Worm (Caenorhabditis elegans): ENCODE measurements around the gene spk-1.
A peak's percentile ranks its signal among the peaks of the same experiment; 100 is the strongest.

spk-1 gene

ce11 chrIII:9441133-9441532 is 15.3 kb upstream of the spk-1 start, which contains the start of gene emb-30 (continued):
- TF ChIP-seq lin-54 (GFP tag; optimal IDR thresholded peaks at IDR 0.05) (peak; percentile 10), ceh-100 (GFP tag; IDR thresholded peaks at IDR 0.05) (no peak), repo-1 (tag; optimal IDR thresholded peaks at IDR 0.05) (peak; percentile 66), ama-1 (optimal IDR thresholded peaks at IDR 0.05) (peak; percentile 46), ama-1 (GFP tag; optimal IDR thresholded peaks at IDR 0.05) (peak in 1 of 2 experiments; percentile 30), mcd-1 (GFP tag; IDR thresholded peaks at IDR 0.05) (peak; percentile 17; the same call in 1 of the 2 replicates), dpff-1 (tag; optimal IDR thresholded peaks at IDR 0.05) (peak; percentile 10), F23B12.7 (tag; optimal IDR thresholded peaks at IDR 0.05; ENCODE audit: insufficient read depth) (no peak), lin-35 (GFP tag; optimal IDR thresholded peaks at IDR 0.05) (peak in 1 of 3 experiments; percentile 18), hsf-1 (GFP tag; IDR thresholded peaks at IDR 0.05) (0 out of 2 replicates have a peak, but pooled peaks have one; percentile 33), pbrm-1 (GFP tag; IDR thresholded peaks at IDR 0.05) (peak; percentile 8; the same call in 1 of the 2 replicates)

- TF ChIP-seq egl-44 (GFP tag; IDR thresholded peaks at IDR 0.05) (no peak), madf-8 (GFP tag; conservative IDR thresholded peaks at IDR 0.05) (peak; percentile 19; the same call in 1 of the 2 replicates), nhr-179 (tag; optimal IDR thresholded peaks at IDR 0.05) (no peak), B0336.3 (GFP tag; IDR thresholded peaks at IDR 0.05) (peak; percentile 38), bed-1 (GFP tag; IDR thresholded peaks at IDR 0.05) (no peak), aptf-3 (GFP tag; IDR thresholded peaks at IDR 0.05) (no peak), lsy-27 (tag; optimal IDR thresholded peaks at IDR 0.05; ENCODE audit: borderline replicate concordance, insufficient read depth) (no peak), cebp-1 (GFP tag; IDR thresholded peaks at IDR 0.05) (no peak), cebp-1 (tag; optimal IDR thresholded peaks at IDR 0.05) (no peak), unc-62 (GFP tag; optimal IDR thresholded peaks at IDR 0.05) (no peak), ztf-26 (tag; optimal IDR thresholded peaks at IDR 0.05) (no peak), efl-1 (GFP tag; optimal IDR thresholded peaks at IDR 0.05) (no peak), snpc-3.4 (tag; optimal IDR thresholded peaks at IDR 0.05) (no peak), ceh-40 (GFP tag; IDR thresholded peaks at IDR 0.05) (no peak), cebp-2 (GFP tag; IDR thresholded peaks at IDR 0.05) (no peak), egrh-3 (GFP tag; IDR thresholded peaks at IDR 0.05) (no peak), ceh-91 (GFP tag; IDR thresholded peaks at IDR 0.05) (no peak), T26A5.8 (tag; optimal IDR thresholded peaks at IDR 0.05) (no peak), ztf-25 (GFP tag; IDR thresholded peaks at IDR 0.05) (no peak), lsl-1 (GFP tag; optimal IDR thresholded peaks at IDR 0.05) (no peak), T07F8.4 (tag; optimal IDR thresholded peaks at IDR 0.05) (no peak), lin-54 (GFP tag; optimal IDR thresholded peaks at IDR 0.05) (peak; percentile 37), B0035.1 (tag; optimal IDR thresholded peaks at IDR 0.05) (no peak), nfya-2 (GFP tag; IDR thresholded peaks at IDR 0.05) (0 out of 2 replicates have a peak, but pooled peaks have one; percentile 35), repo-1 (tag; optimal IDR thresholded peaks at IDR 0.05) (no peak), F57A8.1 (GFP tag; optimal IDR thresholded peaks at IDR 0.05) (no peak), dpl-1 (GFP tag; optimal IDR thresholded peaks at IDR 0.05) (no peak), mel-28 (tag; optimal IDR thresholded peaks at IDR 0.05; ENCODE audit: borderline replicate concordance) (no peak), madf-10 (tag; optimal IDR thresholded peaks at IDR 0.05) (no peak), nhr-27 (tag; optimal IDR thresholded peaks at IDR 0.05) (no peak), ztf-3 (GFP tag; optimal IDR thresholded peaks at IDR 0.05) (no peak), zfh-2 (GFP tag; conservative IDR thresholded peaks at IDR 0.05) (no peak), K11D2.4 (GFP tag; IDR thresholded peaks at IDR 0.05) (no peak), let-607 (tag; optimal IDR thresholded peaks at IDR 0.05) (no peak), F49E8.2 (tag; optimal IDR thresholded peaks at IDR 0.05; ENCODE audit: insufficient read depth) (no peak), sea-2 (GFP tag; IDR thresholded peaks at IDR 0.05) (no peak), F52B5.7 (tag; optimal IDR thresholded peaks at IDR 0.05) (no peak), Y53F4B.3 (GFP tag; IDR thresholded peaks at IDR 0.05) (no peak), tbp1 (GFP tag; optimal IDR thresholded peaks at IDR 0.05) (peak; percentile 0)
Measured at ce11 chrIII:9442846-9443245, 13.6 kb upstream of the spk-1 start.
